Worm (Caenorhabditis elegans) whole organism, young adult: Measurements from ENCODE around the gene ZK1010.4.

Source experiments
- B0261.1 ChIP-seq: sonication (generic microtip); optimal IDR thresholded peaks from 2 replicates; lab custom pipeline; 2016; ENCODE audit warnings: mild to moderate bottlenecking, missing genetic modification characterization, moderate library complexity, missing compliant biosample characterization
- D2030.7 ChIP-seq: fragments of 200-800 bp; sonication (Bioruptor generic); IDR thresholded peaks from 2 replicates; pipeline ENCODE4 v1.3.6; 2022; ENCODE audit warnings: missing genetic modification reagents, missing genetic modification characterization, missing compliant biosample characterization
- F23B12.7 ChIP-seq: sonication (generic microtip); optimal IDR thresholded peaks from 2 replicates; lab custom pipeline; 2017; ENCODE audit warnings: missing genetic modification characterization, mild to moderate bottlenecking, missing compliant biosample characterization, antibody characterized with exemption, moderate library complexity; ENCODE audit not compliant: insufficient read depth
- F37B4.10 ChIP-seq: fragments of 200-800 bp; sonication (Bioruptor generic); IDR thresholded peaks from 2 replicates; pipeline ENCODE4 v1.3.6; 2022; ENCODE audit warnings: missing genetic modification characterization, missing compliant biosample characterization
- F57A8.1 ChIP-seq: fragments of 200-800 bp; sonication (Bioruptor generic); optimal IDR thresholded peaks from 2 replicates; lab custom pipeline; 2018; ENCODE audit warnings: mild to moderate bottlenecking, missing genetic modification characterization, moderate library complexity, missing compliant biosample characterization
- K11D2.4 ChIP-seq: fragments of 200-800 bp; sonication (Bioruptor generic); IDR thresholded peaks from 2 replicates; pipeline ENCODE4 v1.3.6; 2022; ENCODE audit warnings: missing genetic modification reagents, missing genetic modification characterization, missing compliant biosample characterization
- Y53F4B.3 ChIP-seq: fragments of 200-800 bp; sonication (Bioruptor generic); IDR thresholded peaks from 2 replicates; pipeline ENCODE4 v1.3.6; 2022; ENCODE audit warnings: missing genetic modification reagents, missing genetic modification characterization, missing compliant biosample characterization
- Y95B8A.8 ChIP-seq: fragments of 200-800 bp; sonication (Bioruptor generic); IDR thresholded peaks from 2 replicates; pipeline ENCODE4 v1.3.6; 2022; ENCODE audit warnings: missing genetic modification reagents, missing genetic modification characterization, missing compliant biosample characterization
- atf-7 ChIP-seq: sonication (generic microtip); optimal IDR thresholded peaks from 2 replicates; lab custom pipeline; 2017; ENCODE audit warnings: mild to moderate bottlenecking, missing genetic modification characterization, missing compliant biosample characterization
- attf-6 ChIP-seq: fragments of 200-800 bp; sonication (Bioruptor generic); IDR thresholded peaks from 2 replicates; pipeline ENCODE4 v1.3.6; 2022; ENCODE audit warnings: missing genetic modification reagents, missing genetic modification characterization, missing compliant biosample characterization
- bed-2 ChIP-seq: fragments of 200-800 bp; sonication (Bioruptor generic); IDR thresholded peaks from 2 replicates; pipeline ENCODE4 v1.3.6; 2022; ENCODE audit warnings: missing genetic modification reagents, missing genetic modification characterization, missing compliant biosample characterization
- cebp-1 ChIP-seq, 2 experiments: fragments of 200-800 bp in 1 of 2; sonication (Bioruptor generic) in 1 of 2; sonication (generic microtip) in 1 of 2; IDR thresholded peaks in 1 of 2; optimal IDR thresholded peaks in 1 of 2; 2 replicates each; pipeline versions ENCODE4 v1.3.6 to Lab custom; 2017 to 2022; ENCODE audit warnings: missing compliant biosample characterization in 2 of 2, missing genetic modification characterization in 2 of 2, mild to moderate bottlenecking in 1 of 2, missing genetic modification reagents in 1 of 2, moderate library complexity in 1 of 2
- cebp-2 ChIP-seq: fragments of 200-800 bp; sonication (Bioruptor generic); IDR thresholded peaks from 2 replicates; pipeline ENCODE4 v1.3.6; 2022; ENCODE audit warnings: missing genetic modification characterization, missing compliant biosample characterization
- ceh-27 ChIP-seq: fragments of 200-800 bp; sonication (Bioruptor generic); optimal IDR thresholded peaks from 2 replicates; lab custom pipeline; 2018; ENCODE audit warnings: mild to moderate bottlenecking, missing genetic modification characterization, moderate library complexity, missing compliant biosample characterization
- ceh-58 ChIP-seq: fragments of 200-800 bp; sonication (Bioruptor generic); IDR thresholded peaks from 2 replicates; pipeline ENCODE4 v1.3.6; 2022; ENCODE audit warnings: missing genetic modification characterization, missing compliant biosample characterization
- ceh-79 ChIP-seq: sonication (generic microtip); optimal IDR thresholded peaks from 2 replicates; lab custom pipeline; 2017; ENCODE audit warnings: mild to moderate bottlenecking, missing genetic modification characterization, missing compliant biosample characterization
- dox-1 ChIP-seq: fragments of 200-800 bp; sonication (Bioruptor generic); IDR thresholded peaks from 2 replicates; pipeline ENCODE4 v1.3.6; 2022; ENCODE audit warnings: missing genetic modification reagents, missing genetic modification characterization, missing compliant biosample characterization
- dpff-1 ChIP-seq: sonication (generic microtip); optimal IDR thresholded peaks from 2 replicates; lab custom pipeline; 2017; ENCODE audit warnings: mild to moderate bottlenecking, missing genetic modification characterization, missing compliant biosample characterization
- dpl-1 ChIP-seq: fragments of 150-350 bp; optimal IDR thresholded peaks from 2 replicates; lab custom pipeline; 2014; ENCODE audit warnings: missing biosample characterization, missing genetic modification reagents, missing genetic modification characterization
- efl-1 ChIP-seq: fragments of 150-350 bp; optimal IDR thresholded peaks from 2 replicates; lab custom pipeline; 2014; ENCODE audit warnings: missing biosample characterization, missing genetic modification reagents, missing genetic modification characterization
- egl-44 ChIP-seq: fragments of 200-800 bp; sonication (Bioruptor generic); IDR thresholded peaks from 2 replicates; pipeline ENCODE4 v1.3.6; 2022; ENCODE audit warnings: missing genetic modification reagents, missing genetic modification characterization, missing compliant biosample characterization
- egrh-3 ChIP-seq: fragments of 200-800 bp; sonication (Bioruptor generic); IDR thresholded peaks from 2 replicates; pipeline ENCODE4 v1.3.6; 2022; ENCODE audit warnings: missing genetic modification reagents, missing genetic modification characterization, missing compliant biosample characterization
- ekl-4 ChIP-seq: fragments of 200-800 bp; sonication (Bioruptor generic); IDR thresholded peaks from 2 replicates; pipeline ENCODE4 v1.3.6; 2022; ENCODE audit warnings: missing genetic modification reagents, missing genetic modification characterization, missing compliant biosample characterization
- gei-17 ChIP-seq: fragments of 200-800 bp; sonication (Bioruptor generic); optimal IDR thresholded peaks from 2 replicates; lab custom pipeline; 2018; ENCODE audit warnings: mild to moderate bottlenecking, missing genetic modification characterization, missing compliant biosample characterization
- hsf-1 ChIP-seq: fragments of 200-800 bp; sonication (Bioruptor generic); IDR thresholded peaks from 2 replicates; pipeline ENCODE4 v1.3.6; 2022; ENCODE audit warnings: missing genetic modification reagents, missing genetic modification characterization, missing compliant biosample characterization
- lag-1 ChIP-seq: fragments of 200-800 bp; sonication (Bioruptor generic); IDR thresholded peaks from 2 replicates; pipeline ENCODE4 v1.3.6; 2022; ENCODE audit warnings: missing genetic modification reagents, missing genetic modification characterization, missing compliant biosample characterization
- let-607 ChIP-seq, 2 experiments: fragments of 200-800 bp in 1 of 2; sonication (Bioruptor generic) in 1 of 2; sonication (generic microtip) in 1 of 2; optimal IDR thresholded peaks; 2 replicates each; lab custom pipeline; 2016 to 2018; ENCODE audit warnings: mild to moderate bottlenecking in 2 of 2, missing compliant biosample characterization in 2 of 2, missing genetic modification characterization in 2 of 2, moderate library complexity in 2 of 2, missing genotype in 1 of 2
- lir-1 ChIP-seq: fragments of 200-800 bp; sonication (Bioruptor generic); conservative IDR thresholded peaks from 2 replicates; pipeline ENCODE4 v1.3.6; 2022; ENCODE audit warnings: missing genetic modification reagents, missing genetic modification characterization, missing compliant biosample characterization
- madf-6 ChIP-seq: fragments of 200-800 bp; sonication (Bioruptor generic); IDR thresholded peaks from 2 replicates; pipeline ENCODE4 v1.3.6; 2022; ENCODE audit warnings: missing genetic modification reagents, missing genetic modification characterization, missing compliant biosample characterization
- madf-8 ChIP-seq: fragments of 200-800 bp; sonication (Bioruptor generic); conservative IDR thresholded peaks from 2 replicates; pipeline ENCODE4 v1.3.6; 2022; ENCODE audit warnings: missing genetic modification reagents, missing genetic modification characterization, missing compliant biosample characterization
- mes-4 ChIP-seq: sonication (generic microtip); optimal IDR thresholded peaks from 2 replicates; lab custom pipeline; 2016; ENCODE audit warnings: missing genotype, missing genetic modification characterization, missing compliant biosample characterization
- mxl-1 ChIP-seq: sonication (generic microtip); optimal IDR thresholded peaks from 2 replicates; lab custom pipeline; 2016; ENCODE audit warnings: missing genetic modification characterization, missing compliant biosample characterization
- nfya-2 ChIP-seq: fragments of 200-800 bp; sonication (Bioruptor generic); IDR thresholded peaks from 2 replicates; pipeline ENCODE4 v1.3.6; 2022; ENCODE audit warnings: missing genetic modification reagents, missing genetic modification characterization, missing compliant biosample characterization
- nfyb-1 ChIP-seq: fragments of 200-800 bp; sonication (Bioruptor generic); IDR thresholded peaks from 2 replicates; pipeline ENCODE4 v1.3.6; 2022; ENCODE audit warnings: missing genetic modification reagents, missing genetic modification characterization, missing compliant biosample characterization
- nhr-27 ChIP-seq: fragments of 200-800 bp; sonication (Bioruptor generic); optimal IDR thresholded peaks from 2 replicates; lab custom pipeline; 2018; ENCODE audit warnings: mild to moderate bottlenecking, missing genetic modification characterization, moderate library complexity, missing compliant biosample characterization
- nhr-90 ChIP-seq: sonication (generic microtip); optimal IDR thresholded peaks from 2 replicates; lab custom pipeline; 2016; ENCODE audit warnings: missing genotype, mild to moderate bottlenecking, missing genetic modification characterization, missing compliant biosample characterization
- rcor-1 ChIP-seq: fragments of 200-800 bp; sonication (Bioruptor generic); IDR thresholded peaks from 2 replicates; pipeline ENCODE4 v1.3.6; 2022; ENCODE audit warnings: missing genetic modification reagents, missing genetic modification characterization, missing compliant biosample characterization
- rec-8 ChIP-seq, 2 experiments: sonication (generic microtip); optimal IDR thresholded peaks; 2 replicates each; lab custom pipeline; 2016; ENCODE audit warnings: mild to moderate bottlenecking in 2 of 2, missing genetic modification characterization in 2 of 2, missing genetic modification reagents in 2 of 2, missing genotype in 2 of 2, missing biosample characterization in 1 of 2, missing compliant biosample characterization in 1 of 2, moderate library complexity in 1 of 2
- sea-2 ChIP-seq: fragments of 200-800 bp; sonication (Bioruptor generic); IDR thresholded peaks from 2 replicates; pipeline ENCODE4 v1.3.6; 2022; ENCODE audit warnings: missing genetic modification characterization, missing compliant biosample characterization
- snpc-1.1 ChIP-seq: sonication (generic microtip); optimal IDR thresholded peaks from 2 replicates; lab custom pipeline; 2017; ENCODE audit warnings: missing genetic modification characterization, mild to moderate bottlenecking, missing compliant biosample characterization, antibody characterized with exemption, moderate library complexity, missing genotype, missing genetic modification reagents; ENCODE audit not compliant: insufficient read depth
- snpc-1.3 ChIP-seq: sonication (generic microtip); optimal IDR thresholded peaks from 2 replicates; lab custom pipeline; 2017; ENCODE audit warnings: missing genetic modification characterization, mild to moderate bottlenecking, missing compliant biosample characterization, antibody characterized with exemption, moderate library complexity, missing genotype, missing genetic modification reagents; ENCODE audit not compliant: insufficient read depth
- tbp1 ChIP-seq: fragments of 200-800 bp; sonication (Bioruptor generic); optimal IDR thresholded peaks from 2 replicates; lab custom pipeline; 2018; ENCODE audit warnings: mild to moderate bottlenecking, missing genetic modification characterization, missing compliant biosample characterization
- unc-130 ChIP-seq: sonication (generic microtip); optimal IDR thresholded peaks from 2 replicates; lab custom pipeline; 2016; ENCODE audit warnings: missing genetic modification reagents, missing genetic modification characterization, missing compliant biosample characterization
- zim-3 ChIP-seq: sonication (generic microtip); optimal IDR thresholded peaks from 2 replicates; lab custom pipeline; 2017; ENCODE audit warnings: mild to moderate bottlenecking, missing genetic modification characterization, moderate library complexity, missing compliant biosample characterization
- ztf-25 ChIP-seq: fragments of 200-800 bp; sonication (Bioruptor generic); IDR thresholded peaks from 2 replicates; pipeline ENCODE4 v1.3.6; 2022; ENCODE audit warnings: missing genetic modification reagents, missing genetic modification characterization, missing compliant biosample characterization
- ztf-3 ChIP-seq: fragments of 200-800 bp; sonication (Bioruptor generic); optimal IDR thresholded peaks from 2 replicates; lab custom pipeline; 2018; ENCODE audit warnings: mild to moderate bottlenecking, missing genetic modification characterization, missing compliant biosample characterization

The ZK1010.4 gene

DNA sequence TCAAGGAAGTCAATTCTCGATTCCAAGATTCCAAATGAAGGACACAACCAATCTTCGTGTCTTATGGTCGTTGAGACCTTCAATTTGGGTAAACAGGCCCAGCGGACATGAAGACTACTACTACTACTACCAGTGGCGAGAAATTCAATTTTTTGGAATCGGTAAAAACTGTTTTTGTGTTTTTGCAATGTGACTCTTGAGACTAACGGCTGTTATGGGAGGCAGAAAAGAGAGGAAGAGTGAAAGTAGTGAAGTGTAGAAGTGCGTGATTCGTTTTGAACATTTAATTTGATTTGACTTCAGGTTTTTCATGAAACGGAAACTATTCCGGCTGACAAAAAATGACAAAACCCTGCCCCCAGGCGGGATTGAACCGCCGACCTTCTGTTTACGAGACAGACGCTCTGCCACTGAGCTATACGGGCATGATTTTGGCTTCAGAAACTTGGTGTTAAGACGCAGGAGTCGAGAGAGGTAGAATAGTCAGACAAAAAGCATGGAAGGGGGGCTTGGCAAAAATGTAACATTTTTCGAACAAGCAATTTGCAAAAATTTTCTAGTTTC lies 35.0 kb downstream of the ZK1010.4 start (continued):
- TF ChIP-seq tbp1, result peak; percentile 92
- TF ChIP-seq nfya-2, result no peak
- no peak for TF ChIP-seq efl-1
- TF ChIP-seq rcor-1, result peak; percentile 33; the same call in 1 of the 2 replicates
- peak; percentile 12 to 37 for TF ChIP-seq rec-8 (tag; optimal IDR thresholded peaks at IDR 0.05; lab: Kevin White, UChicago)
- no peak for TF ChIP-seq attf-6
- TF ChIP-seq egrh-3, result peak; percentile 44; the same call in 1 of the 2 replicates
- TF ChIP-seq dox-1 (GFP tag; lab: Robert Waterston, UW), result peak; percentile 74
- TF ChIP-seq sea-2, result no peak
- TF ChIP-seq Y53F4B.3, result no peak
- no peak for TF ChIP-seq mes-4 (tag; lab: Kevin White, UChicago)
- 0 out of 2 replicates have a peak, but pooled peaks have one; percentile 35 for TF ChIP-seq K11D2.4 (GFP tag; lab: Robert Waterston, UW)
- TF ChIP-seq cebp-2 (GFP tag; lab: Robert Waterston, UW), result no peak
- no peak for TF ChIP-seq zim-3 (tag; lab: Kevin White, UChicago)
- no peak for TF ChIP-seq egl-44
- peak; percentile 66 for TF ChIP-seq nhr-90 (tag; lab: Kevin White, UChicago)
- no peak for TF ChIP-seq gei-17 (GFP tag; lab: Kevin White, UChicago)
- peak; percentile 52 for TF ChIP-seq mxl-1
- TF ChIP-seq dpl-1, result no peak
- TF ChIP-seq unc-130 (GFP tag; lab: Kevin White, UChicago), result no peak
- 0 out of 2 replicates have a peak, but pooled peaks have one; percentile 13 for TF ChIP-seq D2030.7
- TF ChIP-seq dpff-1 (tag; lab: Kevin White, UChicago), result no peak
- TF ChIP-seq let-607 (tag; optimal IDR thresholded peaks at IDR 0.05; lab: Kevin White, UChicago), result peak in 1 of 2 experiments; percentile 48
- TF ChIP-seq nhr-27 (tag; lab: Kevin White, UChicago), result no peak
- TF ChIP-seq snpc-1.3 (tag; lab: Kevin White, UChicago), result peak; percentile 25
- TF ChIP-seq hsf-1 (GFP tag; lab: Robert Waterston, UW), result no peak
- no peak for TF ChIP-seq bed-2 (GFP tag; lab: Robert Waterston, UW)
- peak; percentile 1 for TF ChIP-seq atf-7
- TF ChIP-seq ceh-58 (GFP tag; lab: Robert Waterston, UW), result 0 out of 2 replicates have a peak, but pooled peaks have one; percentile 12
- TF ChIP-seq F37B4.10 (GFP tag; lab: Robert Waterston, UW), result no peak
- TF ChIP-seq cebp-1 (GFP tag; IDR thresholded peaks at IDR 0.05; lab: Robert Waterston, UW), result no peak
- peak; percentile 66 for TF ChIP-seq cebp-1 (tag; optimal IDR thresholded peaks at IDR 0.05; lab: Kevin White, UChicago)
- TF ChIP-seq Y95B8A.8 (GFP tag; lab: Robert Waterston, UW), result no peak
- 0 out of 2 replicates have a peak, but pooled peaks have one; percentile 54 for TF ChIP-seq ztf-25 (GFP tag; lab: Robert Waterston, UW)
- TF ChIP-seq ekl-4 (GFP tag; lab: Robert Waterston, UW), result 0 out of 2 replicates have a peak, but pooled peaks have one; percentile 24
- TF ChIP-seq ztf-3 (GFP tag; lab: Kevin White, UChicago), result no peak
- peak; percentile 6 for TF ChIP-seq snpc-1.1 (tag; lab: Kevin White, UChicago)
- 0 out of 2 replicates have a peak, but pooled peaks have one; percentile 53 for TF ChIP-seq lir-1
- peak; percentile 31; the same call in 1 of the 2 replicates for TF ChIP-seq madf-6 (GFP tag; lab: Robert Waterston, UW)
- TF ChIP-seq madf-8, result no peak
- TF ChIP-seq nfyb-1, result peak; percentile 78; the same call in 1 of the 2 replicates
- TF ChIP-seq F23B12.7, result peak; percentile 71
- TF ChIP-seq lag-1 (GFP tag; lab: Robert Waterston, UW), result no peak
- TF ChIP-seq F57A8.1 (GFP tag; lab: Kevin White, UChicago), result no peak
- peak; percentile 84 for TF ChIP-seq B0261.1 (tag; lab: Kevin White, UChicago)
- peak; percentile 9 for TF ChIP-seq ceh-27 (GFP tag; lab: Kevin White, UChicago)
- no peak for TF ChIP-seq ceh-79
